Worm (Caenorhabditis elegans) whole organism, mixed stage, embryonic: Measurements from ENCODE around the gene daf-2.

Source experiments
- M03D4.4 ChIP-seq: sonication (generic microtip); optimal IDR thresholded peaks from 2 replicates; lab custom pipeline; 2017; ENCODE audit warnings: mild to moderate bottlenecking, missing genetic modification characterization, missing compliant biosample characterization
- bed-3 ChIP-seq: fragments of 200-800 bp; sonication (Bioruptor generic); optimal IDR thresholded peaks from 3 replicates; lab custom pipeline; 2018; ENCODE audit warnings: mild to moderate bottlenecking, missing genetic modification characterization, moderate library complexity, missing compliant biosample characterization
- blmp-1 ChIP-seq: fragments of 150-350 bp; optimal IDR thresholded peaks from 2 replicates; lab custom pipeline; 2014; ENCODE audit warnings: missing biosample characterization, missing genetic modification characterization
- ceh-39 ChIP-seq: fragments of 150-350 bp; optimal IDR thresholded peaks from 2 replicates; lab custom pipeline; 2014; ENCODE audit warnings: missing biosample characterization, missing genetic modification characterization
- ceh-43 ChIP-seq: fragments of 200-800 bp; sonication (Bioruptor generic); optimal IDR thresholded peaks from 2 replicates; lab custom pipeline; 2018; ENCODE audit warnings: mild to moderate bottlenecking, missing genetic modification characterization, moderate library complexity, missing compliant biosample characterization
- ceh-83 ChIP-seq: fragments of 200-800 bp; sonication (Bioruptor generic); optimal IDR thresholded peaks from 2 replicates; lab custom pipeline; 2018; ENCODE audit warnings: mild to moderate bottlenecking, missing genetic modification characterization, missing compliant biosample characterization
- ces-1 ChIP-seq: fragments of 150-350 bp; optimal IDR thresholded peaks from 2 replicates; lab custom pipeline; 2014; ENCODE audit warnings: missing biosample characterization, missing genetic modification reagents, missing genetic modification characterization
- cnd-1 ChIP-seq: fragments of 200-800 bp; sonication (Bioruptor generic); optimal IDR thresholded peaks from 2 replicates; lab custom pipeline; 2018; ENCODE audit warnings: mild to moderate bottlenecking, missing genetic modification characterization, missing compliant biosample characterization
- drap-1 ChIP-seq: fragments of 200-800 bp; sonication (Bioruptor generic); optimal IDR thresholded peaks from 3 replicates; lab custom pipeline; 2018; ENCODE audit warnings: mild to moderate bottlenecking, missing genetic modification characterization, missing compliant biosample characterization
- elt-1 ChIP-seq: sonication (generic microtip); optimal IDR thresholded peaks from 2 replicates; lab custom pipeline; 2017; ENCODE audit warnings: missing genetic modification characterization, mild to moderate bottlenecking, missing compliant biosample characterization, antibody characterized with exemption, moderate library complexity, borderline replicate concordance; ENCODE audit not compliant: insufficient read depth
- elt-3 ChIP-seq: fragments of 150-350 bp; optimal IDR thresholded peaks from 2 replicates; lab custom pipeline; 2014; ENCODE audit warnings: missing biosample characterization, missing genetic modification characterization
- flh-1 ChIP-seq: fragments of 200-800 bp; sonication (Bioruptor generic); optimal IDR thresholded peaks from 2 replicates; lab custom pipeline; 2018; ENCODE audit warnings: mild to moderate bottlenecking, missing genetic modification characterization, moderate library complexity, missing compliant biosample characterization
- ham-2 ChIP-seq: fragments of 200-800 bp; sonication (Bioruptor generic); optimal IDR thresholded peaks from 2 replicates; lab custom pipeline; 2018; ENCODE audit warnings: mild to moderate bottlenecking, missing genetic modification characterization, missing compliant biosample characterization
- hlh-1 ChIP-seq: fragments of 150-350 bp; optimal IDR thresholded peaks from 2 replicates; lab custom pipeline; 2014; ENCODE audit warnings: missing biosample characterization, missing genetic modification reagents, missing genetic modification characterization
- lin-13 ChIP-seq: fragments of 150-350 bp; optimal IDR thresholded peaks from 2 replicates; lab custom pipeline; 2014; ENCODE audit warnings: missing biosample characterization, missing genetic modification characterization
- lin-32 ChIP-seq: fragments of 200-800 bp; sonication (Bioruptor generic); optimal IDR thresholded peaks from 2 replicates; lab custom pipeline; 2018; ENCODE audit warnings: mild to moderate bottlenecking, missing genetic modification characterization, missing compliant biosample characterization
- lsy-2 ChIP-seq: fragments of 150-350 bp; optimal IDR thresholded peaks from 2 replicates; lab custom pipeline; 2014; ENCODE audit warnings: missing biosample characterization, missing genetic modification characterization
- mab-5 ChIP-seq: fragments of 150-350 bp; optimal IDR thresholded peaks from 2 replicates; lab custom pipeline; 2014; ENCODE audit warnings: missing biosample characterization, missing genetic modification characterization
- mep-1 ChIP-seq: fragments of 150-350 bp; optimal IDR thresholded peaks from 2 replicates; lab custom pipeline; 2017; ENCODE audit warnings: missing biosample characterization, missing genetic modification reagents, missing genetic modification characterization, inconsistent platforms
- mls-2 ChIP-seq: sonication (generic microtip); optimal IDR thresholded peaks from 2 replicates; lab custom pipeline; 2016; ENCODE audit warnings: mild to moderate bottlenecking, missing genetic modification characterization, moderate library complexity, missing compliant biosample characterization
- nhr-12 ChIP-seq: fragments of 150-350 bp; optimal IDR thresholded peaks from 2 replicates; lab custom pipeline; 2014; ENCODE audit warnings: missing biosample characterization, missing genetic modification characterization
- nhr-2 ChIP-seq: fragments of 150-350 bp; optimal IDR thresholded peaks from 2 replicates; lab custom pipeline; 2014; ENCODE audit warnings: missing biosample characterization, missing genetic modification characterization
- nhr-237 ChIP-seq: fragments of 150-350 bp; optimal IDR thresholded peaks from 2 replicates; lab custom pipeline; 2014; ENCODE audit warnings: missing biosample characterization, missing genetic modification characterization
- nhr-28 ChIP-seq: fragments of 150-350 bp; optimal IDR thresholded peaks from 2 replicates; lab custom pipeline; 2014; ENCODE audit warnings: missing biosample characterization, missing genetic modification characterization
- pha-4 ChIP-seq: fragments of 150-350 bp; optimal IDR thresholded peaks from 2 replicates; lab custom pipeline; 2018; ENCODE audit warnings: missing biosample characterization, missing genetic modification reagents, missing genetic modification characterization
- sem-2 ChIP-seq: fragments of 200-800 bp; sonication (Bioruptor generic); optimal IDR thresholded peaks from 2 replicates; lab custom pipeline; 2018; ENCODE audit warnings: mild to moderate bottlenecking, missing genetic modification characterization, missing compliant biosample characterization
- snpc-4 ChIP-seq: fragments of 150-350 bp; optimal IDR thresholded peaks from 2 replicates; lab custom pipeline; 2014; ENCODE audit warnings: missing biosample characterization, missing genetic modification characterization
- sptf-1 ChIP-seq: sonication (generic microtip); optimal IDR thresholded peaks from 2 replicates; lab custom pipeline; 2017; ENCODE audit warnings: mild to moderate bottlenecking, missing genetic modification characterization, moderate library complexity, missing compliant biosample characterization
- tbx-8 ChIP-seq: fragments of 200-800 bp; sonication (Bioruptor generic); optimal IDR thresholded peaks from 2 replicates; lab custom pipeline; 2018; ENCODE audit warnings: mild to moderate bottlenecking, missing genetic modification characterization, moderate library complexity, missing compliant biosample characterization
- unc-120 ChIP-seq: sonication (generic microtip); optimal IDR thresholded peaks from 2 replicates; lab custom pipeline; 2017; ENCODE audit warnings: missing genetic modification characterization, missing compliant biosample characterization; ENCODE audit not compliant: poor library complexity, severe bottlenecking
- unc-39 ChIP-seq: fragments of 150-350 bp; optimal IDR thresholded peaks from 2 replicates; lab custom pipeline; 2014; ENCODE audit warnings: missing biosample characterization, missing genetic modification characterization
- unc-62 ChIP-seq: fragments of 150-350 bp; optimal IDR thresholded peaks from 2 replicates; lab custom pipeline; 2014; ENCODE audit warnings: missing biosample characterization, missing genetic modification reagents, missing genetic modification characterization
- zip-8 ChIP-seq: fragments of 150-350 bp; optimal IDR thresholded peaks from 2 replicates; lab custom pipeline; 2014; ENCODE audit warnings: missing biosample characterization, missing genetic modification characterization
- ztf-11 ChIP-seq: fragments of 150-350 bp; optimal IDR thresholded peaks from 2 replicates; lab custom pipeline; 2014; ENCODE audit warnings: missing biosample characterization, missing genetic modification characterization

daf-2 gene

ce11 chrIII:3040735-3041439 lies at the start of gene daf-2:
daf-2 (minus strand) TSS chrIII:3040846.
- TF ChIP-seq mls-2 (tag; lab: Kevin White, UChicago) (no peak), sem-2 (GFP tag; lab: Kevin White, UChicago) (no peak), pha-4 (no peak), drap-1 (GFP tag; lab: Kevin White, UChicago) (no peak), mep-1 (tag; lab: Kevin White, UChicago) (no peak), blmp-1 (tag; lab: Kevin White, UChicago) (no peak), bed-3 (GFP tag; lab: Kevin White, UChicago) (no peak), nhr-28 (no peak), unc-120 (tag; lab: Kevin White, UChicago) (no peak), lsy-2 (tag; lab: Kevin White, UChicago) (no peak), M03D4.4 (tag; lab: Kevin White, UChicago) (no peak), tbx-8 (GFP tag; lab: Kevin White, UChicago) (no peak), sptf-1 (no peak), ham-2 (GFP tag; lab: Kevin White, UChicago) (no peak), ceh-39 (tag; lab: Kevin White, UChicago) (no peak), flh-1 (GFP tag; lab: Kevin White, UChicago) (no peak), mab-5 (tag; lab: Kevin White, UChicago) (no peak), nhr-237 (no peak), cnd-1 (tag; lab: Kevin White, UChicago) (no peak), lin-13 (tag; lab: Kevin White, UChicago) (no peak)

- TF ChIP-seq cnd-1 (tag; lab: Kevin White, UChicago) (peak; percentile 69), mab-5 (tag; lab: Kevin White, UChicago) (no peak), M03D4.4 (tag; lab: Kevin White, UChicago) (no peak), sem-2 (GFP tag; lab: Kevin White, UChicago) (no peak), ces-1 (GFP tag; lab: Kevin White, UChicago) (peak; percentile 65), ceh-39 (tag; lab: Kevin White, UChicago) (no peak), pha-4 (no peak), nhr-28 (no peak), ztf-11 (tag; lab: Kevin White, UChicago) (no peak), ham-2 (GFP tag; lab: Kevin White, UChicago) (no peak), lin-32 (GFP tag; lab: Kevin White, UChicago) (peak; percentile 74), unc-39 (tag; lab: Kevin White, UChicago) (no peak), hlh-1 (tag; lab: Kevin White, UChicago) (peak; percentile 90)
Measured at ce11 chrIII:3086471-3086870, 45.8 kb upstream of the daf-2 start, which contains the start of gene sft-1. sft-1 (plus strand) TSS chrIII:3086671.

ce11 chrIII:3070026-3070573 lies 29.5 kb upstream of the daf-2 start, which contains the start of gene H06I04.3:
H06I04.3 (plus strand) TSS chrIII:3070523.
- peak; percentile 3 for TF ChIP-seq mep-1 (tag; lab: Kevin White, UChicago)
- peak; percentile 51 for TF ChIP-seq lsy-2 (tag; lab: Kevin White, UChicago)
- TF ChIP-seq ces-1 (GFP tag; lab: Kevin White, UChicago) = peak; percentile 51
- no peak for TF ChIP-seq sem-2 (GFP tag; lab: Kevin White, UChicago)
- TF ChIP-seq, all 35 proteins: peak for 3

- TF ChIP-seq lin-32 (GFP tag; lab: Kevin White, UChicago) = no peak
- TF ChIP-seq zip-8 (tag; lab: Kevin White, UChicago) = no peak
- TF ChIP-seq unc-39 (tag; lab: Kevin White, UChicago) = no peak
- TF ChIP-seq mls-2 (tag; lab: Kevin White, UChicago) = no peak
- no peak for TF ChIP-seq sptf-1
- TF ChIP-seq tbx-8 (GFP tag; lab: Kevin White, UChicago) = no peak
- TF ChIP-seq blmp-1 (tag; lab: Kevin White, UChicago) = no peak
Measured at ce11 chrIII:3069101-3069500, 28.5 kb upstream of the daf-2 start.

ce11 chrIII:3067909-3068455 lies 27.3 kb upstream of the daf-2 start, which contains the start of gene ubl-1:
ubl-1 (plus strand) TSS chrIII:3068310.
- no peak for TF ChIP-seq nhr-12
- no peak for TF ChIP-seq mls-2 (tag; lab: Kevin White, UChicago)
- peak; percentile 74 for TF ChIP-seq mep-1 (tag; lab: Kevin White, UChicago)
- peak; percentile 59 for TF ChIP-seq lin-13 (tag; lab: Kevin White, UChicago)
- peak; percentile 62 for TF ChIP-seq ces-1 (GFP tag; lab: Kevin White, UChicago)
- peak; percentile 73 for TF ChIP-seq nhr-237
- TF ChIP-seq ceh-43 (GFP tag; lab: Kevin White, UChicago) = no peak
- peak; percentile 44 for TF ChIP-seq nhr-2 (tag; lab: Kevin White, UChicago)
- TF ChIP-seq ham-2 (GFP tag; lab: Kevin White, UChicago) = peak; percentile 14
- peak; percentile 53 for TF ChIP-seq ceh-83
- TF ChIP-seq lin-32 (GFP tag; lab: Kevin White, UChicago) = no peak
- peak; percentile 12 for TF ChIP-seq hlh-1 (tag; lab: Kevin White, UChicago)
- no peak for TF ChIP-seq flh-1 (GFP tag; lab: Kevin White, UChicago)
- TF ChIP-seq blmp-1 (tag; lab: Kevin White, UChicago) = peak; percentile 40
- no peak for TF ChIP-seq mab-5 (tag; lab: Kevin White, UChicago)
- TF ChIP-seq sptf-1 = peak; percentile 56
- no peak for TF ChIP-seq bed-3 (GFP tag; lab: Kevin White, UChicago)
- TF ChIP-seq snpc-4 (tag; lab: Kevin White, UChicago) = no peak
- no peak for TF ChIP-seq elt-3
- TF ChIP-seq pha-4 = peak; percentile 56
- no peak for TF ChIP-seq ztf-11 (tag; lab: Kevin White, UChicago)
- TF ChIP-seq unc-62 (GFP tag; lab: Kevin White, UChicago) = peak; percentile 14
- TF ChIP-seq nhr-28 = no peak
- TF ChIP-seq unc-120 (tag; lab: Kevin White, UChicago) = no peak
- no peak for TF ChIP-seq elt-1
- TF ChIP-seq lsy-2 (tag; lab: Kevin White, UChicago) = peak; percentile 96
